Fruit fly (Drosophila melanogaster) whole organism, embryonic: ENCODE measurements around the gene CG3434.
A peak's percentile ranks its signal among the peaks of the same experiment; 100 is the strongest.

ENCODE experiments used
- Awh ChIP-seq: fragments of 200-800 bp; sonication (Bioruptor generic); IDR thresholded peaks from 2 replicates; pipeline ENCODE4, ENCODE4 v1.3.6; 2022; ENCODE audit warnings: missing biosample characterization, missing genetic modification characterization
- CG10959 ChIP-seq: fragments of 200-800 bp; sonication (Bioruptor generic); IDR thresholded peaks from 2 replicates; pipeline ENCODE4 v1.3.6; 2022; ENCODE audit warnings: missing biosample characterization, missing genetic modification characterization
- CG12236 ChIP-seq: fragments of 200-800 bp; sonication (Bioruptor generic); optimal IDR thresholded peaks from 2 replicates; lab custom pipeline; 2016; ENCODE audit warnings: missing biosample characterization, missing genetic modification characterization
- CG13287 ChIP-seq: fragments of 200-800 bp; sonication (Bioruptor generic); IDR thresholded peaks from 2 replicates; pipeline ENCODE4 v1.3.6; 2022; ENCODE audit warnings: missing biosample characterization, missing genetic modification characterization; ENCODE audit not compliant: partially characterized antibody
- CG14014 ChIP-seq: fragments of 200-800 bp; sonication (Bioruptor generic); IDR thresholded peaks from 2 replicates; pipeline ENCODE4 v1.3.6; 2022; ENCODE audit warnings: missing biosample characterization, missing genetic modification characterization
- CG15514 ChIP-seq: fragments of 200-800 bp; sonication (Bioruptor generic); optimal IDR thresholded peaks from 3 replicates; lab custom pipeline; 2017; ENCODE audit warnings: missing biosample characterization, missing genetic modification characterization, mild to moderate bottlenecking, moderate library complexity, missing genetic modification reagents
- CG17802 ChIP-seq: fragments of 200-800 bp; sonication (Bioruptor generic); optimal IDR thresholded peaks from 2 replicates; lab custom pipeline; 2018; ENCODE audit warnings: missing biosample characterization, mild to moderate bottlenecking, missing genetic modification characterization, moderate library complexity
- CG32767 ChIP-seq: fragments of 200-800 bp; sonication (Bioruptor generic); IDR thresholded peaks from 2 replicates; pipeline ENCODE4 v1.3.6; 2022; ENCODE audit warnings: missing biosample characterization, missing genetic modification characterization
- CG3407 ChIP-seq: fragments of 200-800 bp; sonication (Bioruptor generic); optimal IDR thresholded peaks from 2 replicates; lab custom pipeline; 2018; ENCODE audit warnings: missing biosample characterization, mild to moderate bottlenecking, missing genetic modification characterization
- CG34224 ChIP-seq: fragments of 200-800 bp; sonication (Bioruptor generic); IDR thresholded peaks from 3 replicates; pipeline ENCODE4 v1.3.6; 2022; ENCODE audit warnings: missing biosample characterization, missing genetic modification characterization; ENCODE audit not compliant: partially characterized antibody
- CG4360 ChIP-seq: fragments of 200-800 bp; sonication (Bioruptor generic); IDR thresholded peaks from 2 replicates; pipeline ENCODE4 v1.3.6; 2022; ENCODE audit warnings: missing biosample characterization, missing genetic modification characterization
- CG4730 ChIP-seq: fragments of 200-800 bp; sonication (Bioruptor generic); IDR thresholded peaks from 2 replicates; pipeline ENCODE4 v1.3.6; 2022; ENCODE audit warnings: missing biosample characterization, missing genetic modification characterization
- CG6254 ChIP-seq: fragments of 200-800 bp; sonication (Bioruptor generic); optimal IDR thresholded peaks from 3 replicates; lab custom pipeline; 2017; ENCODE audit warnings: mild to moderate bottlenecking, missing biosample characterization, missing genetic modification reagents, missing genetic modification characterization
- CG6765 ChIP-seq: fragments of 200-800 bp; sonication (Bioruptor generic); optimal IDR thresholded peaks from 3 replicates; lab custom pipeline; 2017; ENCODE audit warnings: missing biosample characterization, mild to moderate bottlenecking, missing genetic modification characterization
- CG7357 ChIP-seq: fragments of 200-800 bp; sonication (Bioruptor generic); IDR thresholded peaks from 3 replicates; pipeline ENCODE4 v1.3.6; 2022; ENCODE audit warnings: missing biosample characterization, missing genetic modification characterization
- CG7556 ChIP-seq: fragments of 200-800 bp; sonication (Bioruptor generic); optimal IDR thresholded peaks from 2 replicates; lab custom pipeline; 2017; ENCODE audit warnings: missing biosample characterization, mild to moderate bottlenecking, missing genetic modification characterization
- CG9797 ChIP-seq: fragments of 200-800 bp; sonication (Bioruptor generic); optimal IDR thresholded peaks from 3 replicates; lab custom pipeline; 2018; ENCODE audit warnings: missing biosample characterization, mild to moderate bottlenecking, missing genetic modification characterization
- Dref ChIP-seq: fragments of 200-800 bp; sonication (Bioruptor generic); IDR thresholded peaks from 2 replicates; pipeline ENCODE4 v1.3.6; 2022; ENCODE audit warnings: missing biosample characterization, missing genetic modification characterization
- Elba2 ChIP-seq: fragments of 200-800 bp; sonication (Bioruptor generic); optimal IDR thresholded peaks from 3 replicates; lab custom pipeline; 2016; ENCODE audit warnings: missing biosample characterization, missing genetic modification characterization
- Ets97D ChIP-seq: fragments of 200-800 bp; sonication (Bioruptor generic); optimal IDR thresholded peaks from 3 replicates; lab custom pipeline; 2016; ENCODE audit warnings: missing biosample characterization, missing genetic modification characterization
- HLH54F ChIP-seq: fragments of 200-800 bp; sonication (Bioruptor generic); optimal IDR thresholded peaks from 3 replicates; lab custom pipeline; 2016; ENCODE audit warnings: missing biosample characterization, missing genetic modification characterization
- Pdp1 ChIP-seq, 2 experiments: fragments of 200-800 bp; sonication (Bioruptor generic); optimal IDR thresholded peaks; 3 replicates each; lab custom pipeline; 2016; ENCODE audit warnings: missing biosample characterization in 2 of 2, missing genetic modification characterization in 2 of 2, mild to moderate bottlenecking in 1 of 2, moderate library complexity in 1 of 2
- Sox100B ChIP-seq: fragments of 200-800 bp; sonication (Bioruptor generic); optimal IDR thresholded peaks from 3 replicates; lab custom pipeline; 2018; ENCODE audit warnings: missing biosample characterization, mild to moderate bottlenecking, missing genetic modification characterization
- Sox102F ChIP-seq: fragments of 200-800 bp; sonication (Bioruptor generic); optimal IDR thresholded peaks from 2 replicates; lab custom pipeline; 2018; ENCODE audit warnings: missing biosample characterization, mild to moderate bottlenecking, missing genetic modification characterization, moderate library complexity
- Sry-δ ChIP-seq: fragments of 200-800 bp; sonication (Bioruptor generic); optimal IDR thresholded peaks from 2 replicates; lab custom pipeline; 2016; ENCODE audit warnings: missing biosample characterization, missing genetic modification characterization
- Ssrp ChIP-seq: fragments of 200-800 bp; sonication (Bioruptor generic); optimal IDR thresholded peaks from 2 replicates; lab custom pipeline; 2018; ENCODE audit warnings: missing biosample characterization, mild to moderate bottlenecking, missing genetic modification characterization, moderate library complexity
- ase ChIP-seq: fragments of 200-800 bp; sonication (Bioruptor generic); IDR thresholded peaks from 3 replicates; pipeline ENCODE4 v1.3.6; 2022; ENCODE audit warnings: missing biosample characterization, missing genetic modification characterization
- cato ChIP-seq: fragments of 200-800 bp; sonication (Bioruptor generic); optimal IDR thresholded peaks from 2 replicates; lab custom pipeline; 2016; ENCODE audit warnings: missing biosample characterization, missing genetic modification characterization, borderline replicate concordance
- gcm2 ChIP-seq: fragments of 200-800 bp; sonication (Bioruptor generic); optimal IDR thresholded peaks from 2 replicates; lab custom pipeline; 2016; ENCODE audit warnings: missing biosample characterization, missing genetic modification characterization
- h ChIP-seq: fragments of >200 bp; optimal IDR thresholded peaks from 2 replicates; lab custom pipeline; 2017
- nerfin-2 ChIP-seq: fragments of 200-800 bp; sonication (Bioruptor generic); IDR thresholded peaks from 2 replicates; pipeline ENCODE4 v1.3.6; 2022; ENCODE audit warnings: missing biosample characterization, missing genetic modification characterization; ENCODE audit not compliant: partially characterized antibody
- otp ChIP-seq: fragments of 200-800 bp; sonication (Bioruptor generic); IDR thresholded peaks from 3 replicates; pipeline ENCODE4, ENCODE4 v1.3.6; 2022; ENCODE audit warnings: missing biosample characterization, missing genetic modification characterization
- pan ChIP-seq, 4 experiments: fragments of >200 bp in 3 of 4; fragments of 200-800 bp in 1 of 4; sonication (Bioruptor generic) in 1 of 4; optimal IDR thresholded peaks in 3 of 4; IDR thresholded peaks in 1 of 4; 2 replicates each; pipeline versions ENCODE4 v1.3.6 to Lab custom; 2017 to 2022; ENCODE audit warnings: missing biosample characterization in 2 of 4, missing genetic modification characterization in 2 of 4, mixed read lengths in 1 of 4
- pita ChIP-seq: fragments of 200-800 bp; sonication (Bioruptor generic); optimal IDR thresholded peaks from 2 replicates; lab custom pipeline; 2017; ENCODE audit warnings: missing biosample characterization, mild to moderate bottlenecking, missing genetic modification characterization
- salm ChIP-seq: fragments of 200-800 bp; sonication (Bioruptor generic); optimal IDR thresholded peaks from 2 replicates; lab custom pipeline; 2018; ENCODE audit warnings: missing biosample characterization, mild to moderate bottlenecking, missing genetic modification characterization
- schlank ChIP-seq: fragments of 200-800 bp; sonication (Bioruptor generic); optimal IDR thresholded peaks from 2 replicates; lab custom pipeline; 2018; ENCODE audit warnings: missing biosample characterization, mild to moderate bottlenecking, missing genetic modification characterization
- seq ChIP-seq: fragments of 200-800 bp; sonication (Bioruptor generic); IDR thresholded peaks from 2 replicates; pipeline ENCODE4 v1.3.6; 2022; ENCODE audit warnings: missing biosample characterization, missing genetic modification characterization
- slbo ChIP-seq: fragments of 200-800 bp; sonication (Bioruptor generic); IDR thresholded peaks from 2 replicates; pipeline ENCODE4 v1.3.6; 2022; ENCODE audit warnings: missing biosample characterization, missing genetic modification characterization
- sob ChIP-seq: fragments of 200-800 bp; sonication (Bioruptor generic); IDR thresholded peaks from 2 replicates; pipeline ENCODE4 v1.3.6; 2022; ENCODE audit warnings: missing biosample characterization, missing genetic modification characterization
- stc ChIP-seq: fragments of 200-800 bp; sonication (Bioruptor generic); IDR thresholded peaks from 2 replicates; pipeline ENCODE4 v1.3.6; 2022; ENCODE audit warnings: missing biosample characterization, missing genetic modification characterization
- stwl ChIP-seq: fragments of 200-800 bp; sonication (Bioruptor generic); optimal IDR thresholded peaks from 3 replicates; lab custom pipeline; 2018; ENCODE audit warnings: missing biosample characterization, mild to moderate bottlenecking, missing genetic modification characterization, moderate library complexity
- tll ChIP-seq, 2 experiments: fragments of 200-800 bp in 1 of 2; fragments of >200 bp in 1 of 2; sonication (Bioruptor generic) in 1 of 2; optimal IDR thresholded peaks; 2 replicates each; lab custom pipeline; 2017 to 2019; ENCODE audit warnings: missing biosample characterization in 2 of 2, missing genetic modification characterization in 2 of 2, mild to moderate bottlenecking in 1 of 2, moderate library complexity in 1 of 2
- vnd ChIP-seq: fragments of 200-800 bp; sonication (Bioruptor generic); IDR thresholded peaks from 3 replicates; pipeline ENCODE4 v1.3.6; 2022; ENCODE audit warnings: missing biosample characterization, missing genetic modification characterization; ENCODE audit not compliant: partially characterized antibody
- zfh2 ChIP-seq: fragments of 200-800 bp; sonication (Bioruptor generic); optimal IDR thresholded peaks from 2 replicates; lab custom pipeline; 2016; ENCODE audit warnings: missing biosample characterization, missing genetic modification characterization

The CG3434 gene

DNA sequence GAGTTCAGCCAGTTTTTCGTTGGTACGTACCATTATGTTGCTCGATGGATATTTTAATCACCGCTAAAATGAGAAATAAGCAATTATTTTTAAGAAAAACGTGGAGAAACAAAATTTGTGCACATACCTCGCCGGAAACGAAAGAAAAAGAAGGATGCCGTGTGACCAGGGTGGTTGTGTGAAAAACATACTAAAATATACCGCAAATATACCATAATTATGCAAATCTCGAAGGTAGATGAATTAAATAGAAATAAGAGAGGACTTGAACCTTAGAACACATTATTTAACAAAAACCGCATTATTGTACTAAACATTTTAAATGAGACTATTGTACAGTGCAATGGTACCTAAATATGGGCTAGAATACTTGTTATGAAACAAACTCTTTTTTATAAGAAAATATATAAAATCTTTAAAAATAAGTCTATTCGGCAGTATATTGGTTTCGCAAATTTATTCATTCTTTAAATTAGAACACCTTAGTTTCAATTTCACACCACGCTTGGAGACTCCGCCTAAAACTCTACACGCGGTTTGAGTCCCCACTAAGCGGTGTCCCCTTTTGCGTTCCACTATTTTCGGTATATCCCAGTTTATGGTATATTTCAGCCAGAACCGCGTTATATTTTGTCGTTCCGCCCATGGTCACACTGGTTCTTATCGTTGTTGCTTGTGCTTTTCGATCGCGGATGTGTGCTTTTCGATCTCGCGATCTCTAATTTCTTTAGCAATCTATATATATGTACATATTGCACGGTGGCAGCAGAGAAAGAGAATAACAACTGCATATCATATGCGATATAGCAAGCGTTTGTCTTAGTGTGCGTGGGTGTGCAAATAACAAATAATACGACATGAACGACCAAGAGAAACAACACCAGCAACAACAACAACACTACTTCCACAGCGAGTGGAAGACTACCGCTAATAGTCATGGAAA lies 30.7 kb downstream of the CG3434 start, which contains the start of the genes RpS17 and MTF-1 (continued):
- peak; percentile 61; the same call in 1 of the 2 replicates for TF ChIP-seq CG13287

DNA sequence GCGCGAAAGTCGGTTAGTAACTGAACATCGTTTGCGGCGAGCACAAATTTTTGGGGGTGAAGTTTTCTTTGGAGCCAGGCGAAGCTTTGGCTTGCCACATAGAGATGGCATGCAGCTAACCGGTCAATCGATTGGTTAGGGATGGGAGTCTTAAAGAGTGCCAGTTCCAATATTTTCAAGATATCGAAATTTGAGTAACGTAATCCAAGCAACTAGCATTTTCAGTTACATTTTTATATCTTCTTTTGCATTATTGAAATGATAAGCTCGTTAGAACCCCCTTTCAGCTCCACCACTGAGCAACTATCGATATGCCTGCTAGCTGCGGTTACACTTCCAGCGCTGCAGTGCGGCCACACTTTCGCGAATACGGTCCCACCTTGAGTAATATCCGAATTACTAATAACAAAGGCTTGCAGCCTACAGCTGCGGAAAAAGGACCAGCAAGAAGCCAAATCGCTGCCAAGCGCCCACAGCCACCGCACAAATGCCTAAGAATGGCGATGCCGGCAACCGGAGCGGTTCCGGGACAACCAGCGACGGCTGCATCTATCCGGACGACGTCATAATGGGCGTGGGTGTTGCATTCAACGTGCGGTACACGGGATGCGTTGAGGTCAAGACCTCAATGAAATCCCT lies 33.8 kb downstream of the CG3434 start, which contains the start of the genes Atat and Shc:
TSS of gene Atat (minus strand) at position 103 of the 639 bp plus-strand sequence.
TSS of gene Shc (plus strand) at position 355 of the 639 bp plus-strand sequence.
- TF ChIP-seq CG34224 (GFP tag; lab: Robert Waterston, UW), result peak; percentile 86
- peak; percentile 97 for TF ChIP-seq gcm2 (GFP tag; lab: Kevin White, UChicago)
- TF ChIP-seq Awh (GFP tag; lab: Robert Waterston, UW), result peak; percentile 98
- peak; percentile 90 for TF ChIP-seq Sox100B (GFP tag; lab: Kevin White, UChicago)
- peak; percentile 100 for TF ChIP-seq sob (GFP tag; lab: Robert Waterston, UW)
- TF ChIP-seq CG6765 (GFP tag; lab: Kevin White, UChicago), result peak; percentile 93
- TF ChIP-seq Pdp1 (GFP tag; optimal IDR thresholded peaks at IDR 0.05; lab: Kevin White, UChicago), result peak; percentile 99 to 100
- TF ChIP-seq h, result no peak
- TF ChIP-seq schlank (tag; lab: Kevin White, UChicago), result peak; percentile 98
- TF ChIP-seq cato, result peak; percentile 99
- TF ChIP-seq vnd (GFP tag; lab: Robert Waterston, UW), result peak; percentile 93
- no peak for TF ChIP-seq pan (optimal IDR thresholded peaks at IDR 0.05; lab: Kevin White, UChicago)
- TF ChIP-seq pan (GFP tag; optimal IDR thresholded peaks at IDR 0.05 in 1 of 2, IDR thresholded peaks at IDR 0.05 in 1 of 2), result peak in 1 of 2 experiments; percentile 99
- TF ChIP-seq salm (tag; lab: Kevin White, UChicago), result peak; percentile 93
- TF ChIP-seq CG12236, result peak; percentile 98
- peak; percentile 97 for TF ChIP-seq Ets97D (GFP tag; lab: Kevin White, UChicago)
- TF ChIP-seq zfh2, result peak; percentile 100
- TF ChIP-seq CG7556 (GFP tag; lab: Kevin White, UChicago), result peak; percentile 96
- peak; percentile 100 for TF ChIP-seq CG9797 (GFP tag; lab: Kevin White, UChicago)
- TF ChIP-seq stc, result peak; percentile 98
- peak; percentile 99 for TF ChIP-seq CG4730 (GFP tag; lab: Robert Waterston, UW)
- TF ChIP-seq seq, result peak; percentile 98
- peak; percentile 90 for TF ChIP-seq CG6254 (GFP tag; lab: Kevin White, UChicago)
- TF ChIP-seq CG17802 (tag; lab: Kevin White, UChicago), result peak; percentile 93
- TF ChIP-seq CG14014 (GFP tag; lab: Robert Waterston, UW), result peak; percentile 99
- peak; percentile 99 for TF ChIP-seq otp (GFP tag; lab: Robert Waterston, UW)
- TF ChIP-seq CG4360, result peak; percentile 87
- peak; percentile 99 for TF ChIP-seq ase
- peak; percentile 99 for TF ChIP-seq Ssrp (tag; lab: Kevin White, UChicago)
- TF ChIP-seq stwl (tag; lab: Kevin White, UChicago), result peak; percentile 48
- TF ChIP-seq nerfin-2, result peak; percentile 77
- peak; percentile 99 for TF ChIP-seq CG10959
- TF ChIP-seq Sry-δ (GFP tag; lab: Kevin White, UChicago), result peak; percentile 100
- peak; percentile 98 for TF ChIP-seq CG32767
- TF ChIP-seq Elba2 (GFP tag; lab: Kevin White, UChicago), result peak; percentile 96
- peak; percentile 96 for TF ChIP-seq CG15514 (GFP tag; lab: Kevin White, UChicago)
- peak; percentile 99 for TF ChIP-seq Sox102F (GFP tag; lab: Kevin White, UChicago)
- TF ChIP-seq CG3407 (GFP tag; lab: Kevin White, UChicago), result peak; percentile 92
- peak; percentile 100 for TF ChIP-seq HLH54F (GFP tag; lab: Kevin White, UChicago)
- peak; percentile 98 for TF ChIP-seq CG7357 (GFP tag; lab: Robert Waterston, UW)
- peak; percentile 50 to 94 for TF ChIP-seq tll (GFP tag; optimal IDR thresholded peaks at IDR 0.05; lab: Kevin White, UChicago)
- TF ChIP-seq Dref (GFP tag; lab: Robert Waterston, UW), result peak; percentile 87
- no peak for TF ChIP-seq pita
- peak; percentile 100 for TF ChIP-seq slbo (GFP tag; lab: Robert Waterston, UW)
